Worm (Caenorhabditis elegans): ENCODE measurements around the gene dod-3.

DNA sequence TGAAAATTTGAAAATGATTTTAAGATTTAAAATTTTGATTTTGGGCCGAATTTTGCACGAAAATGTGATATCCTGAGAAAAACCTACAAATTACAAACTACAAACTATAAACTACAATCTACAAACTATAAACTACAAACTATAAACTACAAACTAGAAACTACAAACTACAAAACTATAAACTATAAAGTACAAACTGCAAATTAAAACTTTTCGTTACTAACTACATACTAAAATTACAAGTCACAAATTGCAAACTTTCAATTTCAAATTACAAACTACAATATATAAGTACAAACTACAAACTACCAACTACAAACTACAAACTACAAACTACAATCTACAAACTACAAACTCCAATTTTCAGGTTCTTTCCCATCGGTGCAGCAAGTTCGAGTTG lies 47.4 kb downstream of the dod-3 start:
- TF ChIP-seq ceh-43 (GFP tag; optimal IDR thresholded peaks at IDR 0.05) (no peak), mep-1 (tag; optimal IDR thresholded peaks at IDR 0.05) (no peak), elt-3 (tag; optimal IDR thresholded peaks at IDR 0.05) (no peak), lin-13 (tag; optimal IDR thresholded peaks at IDR 0.05) (no peak), nhr-76 (tag; optimal IDR thresholded peaks at IDR 0.05) (no peak), nhr-12 (tag; optimal IDR thresholded peaks at IDR 0.05) (no peak), pha-4 (tag; optimal IDR thresholded peaks at IDR 0.05) (no peak), sptf-1 (tag; optimal IDR thresholded peaks at IDR 0.05) (no peak), M03D4.4 (tag; optimal IDR thresholded peaks at IDR 0.05) (no peak), mls-2 (tag; optimal IDR thresholded peaks at IDR 0.05) (no peak), unc-62 (GFP tag; optimal IDR thresholded peaks at IDR 0.05) (no peak), lsy-2 (tag; optimal IDR thresholded peaks at IDR 0.05) (no peak)
